Fruit fly (Drosophila melanogaster) whole organism, prepupa: ENCODE measurements around the gene CtsF.

Source experiments
- CG11294 ChIP-seq: fragments of 200-800 bp; sonication (Bioruptor generic); IDR thresholded peaks from 2 replicates; pipeline ENCODE4 v1.3.6; 2022; ENCODE audit warnings: missing biosample characterization, missing genetic modification characterization
- CG16779 ChIP-seq: fragments of 200-800 bp; sonication (Bioruptor generic); optimal IDR thresholded peaks from 3 replicates; lab custom pipeline; 2017; ENCODE audit warnings: missing biosample characterization, mild to moderate bottlenecking, missing genetic modification characterization
- CG31627 ChIP-seq: fragments of 200-800 bp; sonication (Bioruptor generic); optimal IDR thresholded peaks from 3 replicates; lab custom pipeline; 2016; ENCODE audit warnings: missing biosample characterization, missing genetic modification characterization
- CG8119 ChIP-seq: fragments of 200-800 bp; sonication (Bioruptor generic); IDR thresholded peaks from 3 replicates; pipeline ENCODE4 v1.3.6; 2022; ENCODE audit warnings: missing biosample characterization, missing genetic modification characterization
- CG8319 ChIP-seq: fragments of 200-800 bp; sonication (Bioruptor generic); optimal IDR thresholded peaks from 3 replicates; lab custom pipeline; 2016; ENCODE audit warnings: missing biosample characterization, missing genetic modification characterization
- Gug ChIP-seq: fragments of 200-800 bp; sonication (Bioruptor generic); IDR thresholded peaks from 2 replicates; pipeline ENCODE4 v1.3.6; 2022; ENCODE audit warnings: missing biosample characterization, missing genetic modification characterization
- Hr4 ChIP-seq: fragments of 200-800 bp; sonication (Bioruptor generic); optimal IDR thresholded peaks from 3 replicates; lab custom pipeline; 2016; ENCODE audit warnings: missing biosample characterization, missing genetic modification characterization
- achi ChIP-seq: fragments of 200-800 bp; sonication (Bioruptor generic); optimal IDR thresholded peaks from 3 replicates; lab custom pipeline; 2016; ENCODE audit warnings: missing biosample characterization, missing genetic modification characterization
- acj6 ChIP-seq: fragments of 200-800 bp; sonication (Bioruptor generic); optimal IDR thresholded peaks from 3 replicates; lab custom pipeline; 2016; ENCODE audit warnings: missing biosample characterization, missing genetic modification characterization
- cyc ChIP-seq: fragments of 200-800 bp; sonication (Bioruptor generic); optimal IDR thresholded peaks from 3 replicates; lab custom pipeline; 2016; ENCODE audit warnings: missing biosample characterization, missing genetic modification characterization
- fd59A ChIP-seq: fragments of 200-800 bp; sonication (Bioruptor generic); optimal IDR thresholded peaks from 2 replicates; lab custom pipeline; 2017; ENCODE audit warnings: missing biosample characterization, mild to moderate bottlenecking, missing genetic modification characterization, missing genetic modification reagents
- spab ChIP-seq: fragments of 200-800 bp; sonication (Bioruptor generic); optimal IDR thresholded peaks from 2 replicates; lab custom pipeline; 2017; ENCODE audit warnings: missing biosample characterization, mild to moderate bottlenecking, missing genetic modification characterization, missing genetic modification reagents
- vri ChIP-seq: fragments of 200-800 bp; sonication (Bioruptor generic); optimal IDR thresholded peaks from 3 replicates; lab custom pipeline; 2016; ENCODE audit warnings: missing biosample characterization, mild to moderate bottlenecking, missing genetic modification characterization

DNA sequence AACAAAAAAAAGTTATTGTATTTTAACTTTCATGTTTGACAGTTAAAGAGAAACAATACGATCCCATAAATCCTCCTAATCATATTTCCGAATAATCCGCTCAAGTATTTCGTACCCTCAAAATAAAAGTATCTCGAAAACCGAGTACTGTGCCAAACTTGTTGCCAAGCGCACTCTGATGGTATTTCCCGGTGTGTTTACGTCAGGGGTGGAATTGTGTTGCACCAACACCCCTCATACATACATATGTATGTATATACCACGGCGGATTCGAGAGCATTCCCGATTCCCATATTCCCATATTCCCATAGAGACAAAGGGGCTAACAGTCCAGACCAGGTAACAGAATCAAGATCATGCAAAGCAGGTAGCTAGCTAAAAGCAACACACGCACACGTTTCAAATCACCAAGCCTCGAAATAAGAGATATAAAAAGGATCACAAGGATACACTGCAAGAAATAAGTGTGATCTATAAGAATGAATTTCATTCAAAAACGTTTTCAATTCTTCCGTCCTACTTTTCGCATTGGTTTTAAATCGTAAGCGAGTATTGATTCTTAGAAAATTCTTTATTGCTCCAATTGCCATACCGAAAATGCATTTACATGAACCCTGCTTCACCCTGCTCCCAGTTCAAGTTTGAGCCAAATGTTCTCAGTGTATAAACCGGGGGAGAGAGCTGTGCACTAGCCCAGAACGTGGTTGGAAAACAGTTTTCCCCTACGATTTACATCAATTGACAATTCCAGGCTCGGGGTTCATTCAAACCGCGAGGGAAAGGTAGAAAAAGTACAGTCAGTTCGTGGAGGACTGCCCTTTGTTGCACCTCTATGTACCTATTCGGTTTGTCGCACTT lies 39.4 kb downstream of the CtsF start:
- TF ChIP-seq CG8319 (GFP tag; lab: Kevin White, UChicago): no peak
- TF ChIP-seq Gug (GFP tag; lab: Robert Waterston, UW): 0 out of 2 replicates have a peak, but pooled peaks have one; percentile 16
- peak; percentile 56 for TF ChIP-seq fd59A (GFP tag; lab: Kevin White, UChicago)
- TF ChIP-seq CG16779 (tag; lab: Kevin White, UChicago): peak; percentile 18
- TF ChIP-seq Hr4: peak; percentile 10
- peak; percentile 26 for TF ChIP-seq CG31627 (GFP tag; lab: Kevin White, UChicago)
- no peak for TF ChIP-seq vri (GFP tag; lab: Kevin White, UChicago)
- TF ChIP-seq cyc (GFP tag; lab: Kevin White, UChicago): no peak
- peak; percentile 49 for TF ChIP-seq spab (GFP tag; lab: Kevin White, UChicago)
- no peak for TF ChIP-seq CG11294 (GFP tag; lab: Robert Waterston, UW)
- peak; percentile 41 for TF ChIP-seq acj6 (GFP tag; lab: Kevin White, UChicago)
- peak; percentile 43 for TF ChIP-seq achi (GFP tag; lab: Kevin White, UChicago)
- 0 out of 3 replicates have a peak, but pooled peaks have one; percentile 39 for TF ChIP-seq CG8119 (GFP tag; lab: Robert Waterston, UW)
